Worm (Caenorhabditis elegans) whole organism, dauer: Measurements from ENCODE around the gene lat-2.

Experiments used
- unc-62 ChIP-seq: sonication (generic microtip); optimal IDR thresholded peaks from 2 replicates; lab custom pipeline; 2017; ENCODE audit warnings: missing biosample characterization, missing genetic modification reagents, missing genetic modification characterization

Gene lat-2

DNA sequence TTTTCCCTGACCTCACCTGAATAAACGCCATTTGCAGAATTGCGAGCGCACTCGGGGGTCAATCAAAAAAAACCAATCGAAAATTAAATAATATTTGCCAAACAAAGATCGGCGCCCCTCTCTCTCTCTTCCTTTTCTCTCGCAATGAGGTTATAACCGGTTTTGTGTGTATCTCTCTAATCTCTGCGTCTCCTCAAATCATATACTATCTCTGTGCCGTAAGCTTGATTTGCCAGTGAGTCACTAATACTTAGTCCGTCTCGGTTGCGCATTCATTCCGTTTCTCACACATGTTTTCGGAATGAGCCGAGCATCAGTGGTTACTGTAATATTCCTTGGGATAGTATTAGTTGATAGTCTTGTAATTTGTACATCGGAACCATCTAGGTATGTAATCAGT is 3.2 kb downstream of the lat-2 start:
- TF ChIP-seq unc-62 (GFP tag; lab: Kevin White, UChicago), result no peak

DNA sequence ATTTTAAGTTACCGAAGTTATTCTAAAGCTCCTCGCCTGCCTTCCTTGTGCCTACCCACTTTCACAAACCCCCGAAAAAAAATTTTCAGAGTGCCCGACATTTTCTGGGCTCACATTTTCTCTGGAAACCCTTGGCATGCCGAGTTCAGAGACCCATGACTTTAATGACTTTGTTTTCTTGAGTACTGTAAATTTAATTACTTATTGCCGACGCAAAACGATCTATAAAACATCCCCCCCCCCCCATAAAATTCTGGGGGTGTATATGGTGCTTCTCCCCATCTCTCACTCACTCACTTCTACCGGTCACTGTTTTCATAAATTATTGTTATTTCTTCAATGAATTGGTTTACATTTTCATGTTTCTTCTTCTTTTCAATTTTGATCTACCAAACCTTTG is 9.1 kb downstream of the lat-2 start, which contains the start of gene try-9:
try-9 (plus strand) TSS at position 301 of the 400 bp plus-strand sequence.
- no peak for TF ChIP-seq unc-62 (GFP tag; lab: Kevin White, UChicago)

DNA sequence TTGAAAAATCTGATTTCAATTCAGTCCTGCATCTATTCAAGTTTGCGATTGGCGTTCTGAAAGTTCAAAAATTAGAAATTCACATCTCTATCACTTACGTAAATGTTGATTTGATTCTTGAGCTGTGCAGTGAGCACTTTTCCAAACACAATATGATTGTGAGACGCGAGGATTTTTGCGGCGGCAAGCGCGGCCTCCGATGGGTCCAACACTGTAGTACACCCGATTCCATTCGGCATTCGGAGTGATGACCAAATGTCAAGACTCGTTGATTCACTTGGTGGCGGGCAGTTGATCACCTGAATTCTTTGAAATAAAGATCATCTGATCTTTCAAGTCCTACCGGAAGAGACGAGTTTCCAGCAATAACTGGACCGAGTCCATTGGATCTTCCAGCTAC is 10.8 kb downstream of the lat-2 start:
- TF ChIP-seq unc-62 (GFP tag; lab: Kevin White, UChicago), result no peak

DNA sequence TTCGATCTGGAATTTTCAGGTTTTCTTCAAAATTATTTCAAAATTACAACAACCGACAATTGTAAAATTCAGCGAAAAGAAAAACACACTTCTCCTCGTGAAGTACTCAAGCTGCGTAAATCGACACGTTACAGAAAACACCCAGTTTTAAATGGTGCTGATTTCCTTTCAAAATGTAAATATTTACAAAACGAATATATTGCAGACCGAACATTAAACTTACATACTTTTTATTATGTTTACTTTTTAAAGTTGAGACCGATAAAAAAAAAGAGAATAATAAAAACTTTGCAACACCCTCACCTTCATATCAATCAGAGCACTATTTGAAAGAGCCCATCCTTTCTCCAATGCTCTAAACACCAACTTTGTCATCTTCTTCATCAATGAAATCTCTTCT is 12.0 kb downstream of the lat-2 start:
- TF ChIP-seq unc-62 (GFP tag; lab: Kevin White, UChicago), result no peak

DNA sequence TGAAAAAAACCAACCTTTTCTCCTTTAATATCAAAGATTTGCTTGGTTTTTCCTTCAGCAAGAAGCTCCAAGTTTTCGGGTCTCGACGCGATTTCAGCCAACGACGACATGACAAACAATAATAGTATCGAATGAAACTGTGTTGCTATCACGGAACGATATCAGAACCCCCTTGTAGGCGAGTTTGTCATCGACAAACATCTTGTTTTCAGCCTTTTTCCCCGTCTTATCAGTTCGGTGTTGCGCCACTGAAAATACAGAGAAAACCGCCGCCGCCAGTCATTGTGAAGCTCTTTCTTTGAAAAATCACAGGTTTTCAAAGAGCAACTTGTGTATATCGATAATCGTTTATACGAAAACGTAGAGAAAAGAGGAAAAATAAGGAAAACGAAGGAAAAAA is 13.5 kb downstream of the lat-2 start, which contains the start of gene paic-1:
paic-1 (minus strand) TSS at position 120 of the 400 bp plus-strand sequence.
- no peak for TF ChIP-seq unc-62 (GFP tag; lab: Kevin White, UChicago)

DNA sequence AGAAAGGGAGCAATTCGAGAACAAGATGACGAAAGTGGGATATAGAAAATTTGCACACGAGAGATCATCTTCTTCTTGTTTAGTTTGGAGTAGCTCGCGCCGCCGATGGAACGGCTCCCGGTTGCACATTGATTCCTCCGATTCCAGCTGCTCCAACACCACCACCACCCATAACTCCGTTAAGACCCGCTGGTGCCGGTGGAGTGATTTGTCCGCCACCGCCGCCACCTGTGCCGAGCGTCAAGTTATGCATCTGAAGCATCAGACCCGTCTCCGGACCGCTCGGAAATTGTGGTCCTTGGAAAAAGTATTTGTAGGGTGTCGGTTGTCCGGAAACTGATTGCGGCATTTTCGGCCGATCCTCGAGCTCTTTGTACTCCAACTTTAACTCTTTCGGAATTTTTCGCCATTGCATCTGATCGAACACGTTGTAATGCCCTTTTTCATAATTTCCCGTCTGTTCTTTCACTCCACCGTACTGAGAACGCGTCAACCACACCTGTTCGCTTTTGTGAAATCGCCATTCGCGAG is 14.1 kb downstream of the lat-2 start:
- TF ChIP-seq unc-62 (GFP tag; lab: Kevin White, UChicago), result no peak

DNA sequence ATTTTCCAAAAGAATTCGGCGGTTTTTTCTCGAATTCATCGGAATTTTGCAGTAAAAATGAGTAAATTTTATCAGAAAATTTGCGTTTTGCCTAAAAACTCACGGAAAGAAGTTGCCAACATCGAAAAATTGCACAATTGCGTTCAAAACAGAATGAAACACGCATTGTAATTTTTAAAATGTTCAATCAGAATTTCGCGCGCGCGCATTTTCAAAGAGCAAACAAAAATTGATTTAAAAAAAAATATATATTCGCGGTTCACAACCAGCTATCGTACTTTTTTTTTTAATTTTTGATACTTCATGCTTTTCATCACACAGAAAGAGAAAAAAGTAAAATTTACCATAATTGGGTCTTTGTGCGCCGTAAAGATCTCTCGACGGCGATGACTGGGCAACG is 16.0 kb downstream of the lat-2 start:
- TF ChIP-seq unc-62 (GFP tag; lab: Kevin White, UChicago), result no peak

DNA sequence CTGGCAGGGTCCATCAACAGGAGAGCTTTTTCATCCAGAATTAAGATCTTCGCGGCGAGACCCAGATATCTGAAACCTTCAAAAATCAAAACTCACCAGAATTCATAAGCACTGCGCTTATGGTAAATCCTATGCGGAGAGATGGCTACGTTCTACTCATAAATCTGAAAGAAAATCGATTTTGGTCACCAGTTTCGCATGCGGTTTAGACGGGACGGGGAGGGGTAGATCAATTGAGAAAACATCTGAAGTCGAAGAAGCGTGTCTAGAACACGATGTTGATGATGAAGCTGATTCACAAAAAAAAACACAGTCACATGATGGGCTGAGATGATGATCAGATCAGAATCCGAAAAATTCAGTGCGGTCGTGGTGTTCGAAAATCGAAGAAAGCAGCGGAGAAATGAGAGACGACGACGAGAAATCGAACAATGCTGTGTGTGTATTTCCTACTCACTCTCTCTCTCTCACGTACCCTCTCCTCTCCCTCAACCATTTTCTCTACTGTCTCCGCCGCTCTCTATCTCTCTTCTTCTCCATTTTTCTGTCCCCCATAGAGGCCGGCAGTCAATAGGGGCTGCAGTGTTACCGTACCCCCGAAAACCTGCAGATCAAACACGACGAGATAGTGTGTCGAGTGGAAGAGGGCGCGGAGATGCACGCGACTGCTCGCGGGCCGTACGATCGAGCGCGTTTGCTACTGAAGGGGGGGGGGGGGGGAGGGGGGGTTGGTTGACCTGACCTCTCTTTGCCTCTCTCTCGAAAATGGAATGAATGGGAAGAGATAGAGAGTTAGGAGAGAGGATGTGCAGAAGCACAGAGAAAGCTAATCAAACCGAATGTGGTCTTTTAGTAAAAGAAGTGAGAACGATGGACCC is 17.7 kb downstream of the lat-2 start, which contains the start of gene ntl-2:
ntl-2 (minus strand) TSS at position 171 of the 878 bp plus-strand sequence.
- no peak for TF ChIP-seq unc-62 (GFP tag; lab: Kevin White, UChicago)

DNA sequence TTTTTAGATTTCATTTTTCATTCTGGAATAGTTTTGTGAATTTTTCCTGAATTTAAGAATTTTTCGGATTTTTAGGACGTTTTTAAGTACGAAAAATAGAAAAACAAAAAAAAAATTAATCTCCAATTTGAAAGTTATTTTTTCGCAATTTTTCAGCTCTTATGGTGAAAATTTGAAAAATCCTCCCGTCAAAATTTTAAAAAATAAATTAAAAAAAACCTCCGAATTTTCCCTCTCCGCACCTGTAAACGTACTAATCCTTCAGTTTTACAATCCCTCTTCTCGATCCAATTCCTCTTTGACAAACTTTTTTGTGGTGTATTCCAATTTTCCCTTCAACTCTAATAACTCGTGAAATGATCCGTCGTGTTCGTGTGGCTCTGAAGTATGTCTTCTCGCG is 19.3 kb downstream of the lat-2 start, which contains the start of gene B0286.1:
B0286.1 (plus strand) TSS at position 301 of the 400 bp plus-strand sequence.
- no peak for TF ChIP-seq unc-62 (GFP tag; lab: Kevin White, UChicago)

DNA sequence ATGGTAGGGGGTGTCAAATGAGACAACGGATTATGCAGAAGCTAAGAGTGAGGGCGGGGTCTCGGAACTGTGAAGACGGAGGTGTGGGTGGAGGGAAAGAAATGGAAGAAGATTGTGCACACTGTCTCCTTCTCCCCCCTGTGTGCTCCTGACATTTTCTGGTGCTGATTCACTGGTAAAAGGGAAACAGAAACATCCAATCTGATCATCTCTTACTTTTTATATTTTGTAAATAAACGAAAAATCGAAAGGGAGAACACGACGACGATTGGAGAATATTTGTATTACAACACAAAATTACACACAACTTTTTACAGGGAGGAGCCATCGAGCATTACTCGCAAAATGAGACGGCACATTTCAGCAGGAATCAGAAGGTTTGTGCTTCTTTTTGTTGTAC is 24.4 kb downstream of the lat-2 start, which contains the start of gene fkh-6:
fkh-6 (minus strand) TSS at position 101 of the 400 bp plus-strand sequence.
- no peak for TF ChIP-seq unc-62 (GFP tag; lab: Kevin White, UChicago)

DNA sequence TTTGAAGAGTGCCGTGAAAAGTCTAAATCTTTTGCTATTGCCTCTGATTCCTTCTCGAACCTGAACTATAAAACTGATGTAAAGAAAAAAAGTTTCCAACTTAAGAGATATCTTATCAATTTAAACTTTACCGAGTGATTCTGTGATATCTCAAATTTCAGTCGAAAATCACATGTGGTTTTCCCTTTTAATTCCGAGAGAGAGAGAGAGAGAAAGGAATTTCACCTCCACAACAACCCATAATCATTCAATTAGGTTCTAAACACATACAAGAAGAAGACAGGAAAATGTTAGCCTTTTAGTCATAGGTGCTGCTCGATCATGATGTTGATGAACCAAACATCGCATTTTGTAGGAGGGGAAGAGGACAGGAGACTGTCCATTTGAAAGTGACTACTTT is 32.2 kb downstream of the lat-2 start:
- TF ChIP-seq unc-62 (GFP tag; lab: Kevin White, UChicago), result no peak

DNA sequence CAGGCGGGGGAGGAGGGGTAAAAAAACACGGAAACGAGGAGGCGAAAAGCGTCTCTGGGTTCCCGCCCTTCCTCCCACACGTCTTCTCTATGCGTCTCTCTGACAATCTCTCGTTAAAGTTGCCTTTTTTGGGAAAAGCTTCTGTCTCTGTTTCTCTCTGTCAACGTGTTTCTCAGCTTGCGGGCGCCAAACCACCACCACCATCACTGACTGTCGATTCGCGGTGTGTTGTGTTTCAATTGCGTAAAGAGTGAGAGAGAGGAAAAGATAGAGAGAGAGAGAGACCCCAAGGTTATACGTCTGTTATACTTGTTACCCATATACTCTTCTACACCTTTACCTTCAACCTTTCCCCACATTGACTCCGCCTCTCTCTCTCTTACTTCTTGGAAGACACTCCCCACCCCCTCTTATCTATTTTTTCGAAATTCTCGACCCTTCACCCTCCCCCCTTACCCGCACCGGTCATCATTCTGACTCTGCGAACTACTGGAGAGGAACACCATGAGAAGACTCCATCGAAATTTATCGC is 33.7 kb downstream of the lat-2 start, which contains the start of gene mlt-7:
mlt-7 (plus strand) TSS at position 482 of the 532 bp plus-strand sequence.
- TF ChIP-seq unc-62 (GFP tag; lab: Kevin White, UChicago), result no peak

DNA sequence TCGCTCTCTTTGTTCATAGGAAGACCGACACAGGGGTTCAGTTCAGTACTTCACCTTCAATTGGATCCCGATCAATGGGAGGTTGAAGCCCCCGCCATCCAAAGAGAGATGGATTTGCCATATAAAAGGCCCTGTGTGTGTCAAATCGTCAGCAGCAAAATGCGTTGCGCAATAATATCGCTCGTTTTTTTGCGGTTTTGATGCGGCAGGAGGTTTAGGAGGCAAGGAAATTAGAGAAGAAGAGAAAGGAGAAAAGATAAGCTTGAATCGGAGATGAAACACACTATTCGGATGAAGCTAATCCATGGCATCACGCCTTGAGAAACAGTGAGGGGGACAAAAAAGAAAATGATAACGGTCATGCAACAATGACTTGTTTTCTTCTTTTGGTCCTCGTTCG is 35.6 kb downstream of the lat-2 start:
- TF ChIP-seq unc-62 (GFP tag; lab: Kevin White, UChicago), result no peak

DNA sequence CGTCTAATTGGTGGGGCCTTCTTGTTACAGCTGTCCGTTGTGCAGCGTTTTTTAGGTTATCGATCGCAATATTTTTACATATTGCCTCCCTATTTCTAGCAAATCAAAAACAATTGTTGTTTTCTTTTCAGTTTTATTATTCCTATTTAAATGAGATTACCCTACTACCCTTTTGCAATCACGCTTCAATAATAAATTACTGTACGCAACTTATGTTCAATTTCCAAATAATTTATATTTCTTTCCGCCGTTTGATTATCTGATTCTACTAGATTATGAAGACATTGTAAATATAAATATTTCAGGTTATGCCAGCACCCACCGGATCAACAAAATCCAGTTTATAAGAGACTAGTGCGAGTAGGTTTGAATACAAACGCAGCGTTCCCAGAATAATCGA is 46.5 kb downstream of the lat-2 start, which contains the start of gene ZK430.5:
ZK430.5 (plus strand) TSS at position 301 of the 400 bp plus-strand sequence.
- no peak for TF ChIP-seq unc-62 (GFP tag; lab: Kevin White, UChicago)

DNA sequence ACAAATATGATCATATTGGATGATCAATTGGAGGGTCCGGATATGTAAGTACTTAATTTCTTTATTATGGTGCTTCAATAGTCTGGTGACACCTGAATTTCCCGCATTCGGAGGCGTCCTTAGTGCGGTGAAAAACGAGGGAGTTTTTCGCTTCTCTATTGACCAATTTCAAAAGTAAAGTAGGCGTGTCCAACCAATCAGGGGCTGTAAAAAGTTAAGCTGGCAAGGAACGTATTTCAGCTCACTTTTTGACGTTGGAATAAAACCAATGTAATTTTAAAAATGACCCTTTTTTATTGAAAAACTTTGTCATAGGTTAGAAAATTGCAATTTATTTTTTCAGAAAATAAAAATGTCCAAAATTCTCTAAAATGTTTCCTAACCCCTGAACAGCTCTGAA is 50.8 kb downstream of the lat-2 start:
- TF ChIP-seq unc-62 (GFP tag; lab: Kevin White, UChicago), result no peak

DNA sequence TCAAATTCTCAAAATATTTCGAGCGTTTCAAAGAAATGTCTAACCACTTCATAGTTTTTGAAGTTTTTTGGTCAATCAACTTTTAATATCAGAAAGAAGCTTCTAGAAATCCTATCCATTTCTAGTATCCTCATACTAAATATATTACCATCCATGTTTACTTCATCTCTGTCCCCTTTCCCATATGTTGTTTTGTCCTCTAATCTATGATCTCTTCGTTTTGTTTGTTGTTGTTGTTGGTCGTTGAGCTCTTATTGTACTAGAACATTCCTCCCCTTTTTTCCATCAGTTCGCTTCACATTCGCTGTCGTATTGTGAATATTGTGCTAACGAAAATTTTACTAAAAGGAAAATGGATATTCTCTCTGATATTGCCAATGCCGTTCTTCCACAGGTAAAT is 58.5 kb downstream of the lat-2 start, which contains the start of gene sod-5:
sod-5 (plus strand) TSS at position 301 of the 400 bp plus-strand sequence.
- no peak for TF ChIP-seq unc-62 (GFP tag; lab: Kevin White, UChicago)
